Worm (Caenorhabditis elegans) whole organism, L3 larva: Measurements from ENCODE around the gene str-68.

Experiments
- ZK546.5 ChIP-seq: sonication (generic microtip); optimal IDR thresholded peaks from 2 replicates; lab custom pipeline; 2017; ENCODE audit warnings: missing biosample characterization, missing genetic modification characterization
- elt-2 ChIP-seq: sonication (generic microtip); optimal IDR thresholded peaks from 2 replicates; lab custom pipeline; 2016; ENCODE audit warnings: missing genetic modification reagents, mild to moderate bottlenecking, missing genetic modification characterization, missing compliant biosample characterization
- pha-4 ChIP-seq: fragments of 150-350 bp; optimal IDR thresholded peaks from 2 replicates; lab custom pipeline; 2014; ENCODE audit warnings: missing biosample characterization, missing genetic modification reagents, missing genetic modification characterization
- sea-2 ChIP-seq: fragments of 150-350 bp; sonication (generic microtip); optimal IDR thresholded peaks from 4 replicates; lab custom pipeline; 2014; ENCODE audit warnings: missing biosample characterization, missing genetic modification reagents, missing genetic modification characterization
- snpc-4 ChIP-seq: fragments of 150-350 bp; optimal IDR thresholded peaks from 2 replicates; lab custom pipeline; 2014; ENCODE audit warnings: missing biosample characterization, missing genetic modification characterization
- tbx-2 ChIP-seq: sonication (generic microtip); optimal IDR thresholded peaks from 2 replicates; lab custom pipeline; 2016; ENCODE audit warnings: mild to moderate bottlenecking, missing genetic modification characterization, missing compliant biosample characterization
- unc-39 ChIP-seq: sonication (generic microtip); optimal IDR thresholded peaks from 4 replicates; lab custom pipeline; 2017; ENCODE audit warnings: missing biosample characterization, missing genetic modification characterization

DNA sequence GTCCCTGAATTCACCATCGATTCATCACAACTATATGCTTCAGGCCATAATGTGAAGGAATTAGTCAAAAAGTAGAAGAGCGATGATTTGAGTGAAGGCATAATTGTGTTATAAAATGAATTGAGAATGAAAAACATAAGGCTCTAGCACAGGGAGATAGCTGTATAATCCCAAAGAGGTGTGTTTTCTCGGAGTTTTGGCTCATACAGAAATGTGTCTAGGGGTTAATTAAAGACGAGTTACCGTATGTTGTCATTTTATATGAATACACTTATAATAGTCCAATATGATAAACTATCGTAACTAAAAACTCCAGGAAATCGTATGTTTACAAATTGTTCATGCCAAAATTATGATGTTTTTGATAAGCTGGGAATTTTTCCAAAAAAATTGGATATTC is 26.6 kb downstream of the str-68 start, which contains the start of gene srt-5:
- TF ChIP-seq snpc-4 (tag; lab: Kevin White, UChicago) (no peak), unc-39 (tag; lab: Kevin White, UChicago) (no peak), elt-2 (tag; lab: Kevin White, UChicago) (no peak), ZK546.5 (tag; lab: Kevin White, UChicago) (no peak), pha-4 (no peak), tbx-2 (tag; lab: Kevin White, UChicago) (no peak), sea-2 (GFP tag; lab: Kevin White, UChicago) (no peak)
